Fruit fly (Drosophila melanogaster) whole organism, embryonic: ENCODE measurements around the gene pim.

Experiments
- B-H2 ChIP-seq: fragments of 200-800 bp; sonication (Bioruptor generic); optimal IDR thresholded peaks from 2 replicates; lab custom pipeline; 2018; ENCODE audit warnings: missing biosample characterization, mild to moderate bottlenecking, missing genetic modification characterization
- CG10267 ChIP-seq: fragments of 200-800 bp; sonication (Bioruptor generic); optimal IDR thresholded peaks from 2 replicates; lab custom pipeline; 2018; ENCODE audit warnings: missing biosample characterization, mild to moderate bottlenecking, missing genetic modification characterization, moderate library complexity
- CG10565 ChIP-seq: fragments of 200-800 bp; sonication (Bioruptor generic); optimal IDR thresholded peaks from 3 replicates; lab custom pipeline; 2016; ENCODE audit warnings: missing biosample characterization, mild to moderate bottlenecking, missing genetic modification characterization
- CG10979 ChIP-seq: fragments of 200-800 bp; sonication (Bioruptor generic); optimal IDR thresholded peaks from 2 replicates; lab custom pipeline; 2018; ENCODE audit warnings: missing biosample characterization, mild to moderate bottlenecking, missing genetic modification characterization, moderate library complexity
- CG12769 ChIP-seq: fragments of 200-800 bp; sonication (Bioruptor generic); optimal IDR thresholded peaks from 2 replicates; lab custom pipeline; 2019; ENCODE audit warnings: missing biosample characterization, mild to moderate bottlenecking, missing genetic modification characterization, moderate library complexity
- CG13287 ChIP-seq: fragments of 200-800 bp; sonication (Bioruptor generic); IDR thresholded peaks from 2 replicates; pipeline ENCODE4 v1.3.6; 2022; ENCODE audit warnings: missing biosample characterization, missing genetic modification characterization; ENCODE audit not compliant: partially characterized antibody
- CG13894 ChIP-seq: fragments of 200-800 bp; sonication (Bioruptor generic); optimal IDR thresholded peaks from 3 replicates; lab custom pipeline; 2018; ENCODE audit warnings: missing biosample characterization, mild to moderate bottlenecking, missing genetic modification characterization, moderate library complexity
- CG14710 ChIP-seq: fragments of 200-800 bp; sonication (Bioruptor generic); optimal IDR thresholded peaks from 3 replicates; lab custom pipeline; 2019; ENCODE audit warnings: missing biosample characterization, mild to moderate bottlenecking, missing genetic modification characterization, moderate library complexity
- CG15601 ChIP-seq: fragments of 200-800 bp; sonication (Bioruptor generic); optimal IDR thresholded peaks from 3 replicates; lab custom pipeline; 2019; ENCODE audit warnings: missing biosample characterization, mild to moderate bottlenecking, missing genetic modification characterization, moderate library complexity
- CG1602 ChIP-seq: fragments of 200-800 bp; sonication (Bioruptor generic); optimal IDR thresholded peaks from 3 replicates; lab custom pipeline; 2016; ENCODE audit warnings: missing biosample characterization, missing genetic modification characterization
- CG17829 ChIP-seq: fragments of 200-800 bp; optimal IDR thresholded peaks from 2 replicates; lab custom pipeline; 2019; ENCODE audit warnings: missing biosample characterization, mild to moderate bottlenecking, missing genetic modification characterization, moderate library complexity
- CG2129 ChIP-seq: fragments of 200-800 bp; sonication (Bioruptor generic); IDR thresholded peaks from 2 replicates; pipeline ENCODE4 v1.3.6; 2022; ENCODE audit warnings: missing biosample characterization, missing genetic modification characterization; ENCODE audit not compliant: partially characterized antibody
- CG2712 ChIP-seq: fragments of 200-800 bp; optimal IDR thresholded peaks from 3 replicates; lab custom pipeline; 2019; ENCODE audit warnings: missing biosample characterization, mild to moderate bottlenecking, missing genetic modification characterization, moderate library complexity
- CG30403 ChIP-seq: fragments of 200-800 bp; sonication (Bioruptor generic); optimal IDR thresholded peaks from 3 replicates; lab custom pipeline; 2016; ENCODE audit warnings: missing biosample characterization, missing genetic modification characterization
- CG31441 ChIP-seq: fragments of 200-800 bp; sonication (Bioruptor generic); IDR thresholded peaks from 2 replicates; pipeline ENCODE4 v1.3.6; 2022; ENCODE audit warnings: missing biosample characterization, missing genetic modification characterization
- CG34224 ChIP-seq: fragments of 200-800 bp; sonication (Bioruptor generic); IDR thresholded peaks from 3 replicates; pipeline ENCODE4 v1.3.6; 2022; ENCODE audit warnings: missing biosample characterization, missing genetic modification characterization; ENCODE audit not compliant: partially characterized antibody
- CG4328 ChIP-seq: fragments of 200-800 bp; sonication (Bioruptor generic); optimal IDR thresholded peaks from 3 replicates; lab custom pipeline; 2017; ENCODE audit warnings: missing biosample characterization, missing genetic modification reagents, missing genetic modification characterization
- CG8924 ChIP-seq: fragments of 200-800 bp; optimal IDR thresholded peaks from 3 replicates; lab custom pipeline; 2019; ENCODE audit warnings: missing biosample characterization, mild to moderate bottlenecking, missing genetic modification characterization, moderate library complexity
- CoRest ChIP-seq: fragments of 200-800 bp; sonication (Bioruptor generic); optimal IDR thresholded peaks from 3 replicates; lab custom pipeline; 2018; ENCODE audit warnings: missing biosample characterization, mild to moderate bottlenecking, missing genetic modification characterization, moderate library complexity
- D19A ChIP-seq: fragments of 200-800 bp; optimal IDR thresholded peaks from 3 replicates; lab custom pipeline; 2019; ENCODE audit warnings: missing biosample characterization, mild to moderate bottlenecking, missing genetic modification characterization, moderate library complexity
- Dp ChIP-seq: fragments of 200-800 bp; sonication (Bioruptor generic); optimal IDR thresholded peaks from 2 replicates; lab custom pipeline; 2018; ENCODE audit warnings: missing biosample characterization, mild to moderate bottlenecking, missing genetic modification characterization, moderate library complexity
- Dref ChIP-seq: fragments of 200-800 bp; sonication (Bioruptor generic); IDR thresholded peaks from 2 replicates; pipeline ENCODE4 v1.3.6; 2022; ENCODE audit warnings: missing biosample characterization, missing genetic modification characterization
- E2f2 ChIP-seq: fragments of 200-800 bp; sonication (Bioruptor generic); IDR thresholded peaks from 2 replicates; pipeline ENCODE4 v1.3.6; 2022; ENCODE audit warnings: missing biosample characterization, missing genetic modification characterization
- Elba2 ChIP-seq: fragments of 200-800 bp; sonication (Bioruptor generic); optimal IDR thresholded peaks from 3 replicates; lab custom pipeline; 2016; ENCODE audit warnings: missing biosample characterization, missing genetic modification characterization
- Ets65A ChIP-seq: fragments of 200-800 bp; sonication (Bioruptor generic); peaks from one replicate; lab custom pipeline; 2016; ENCODE audit warnings: missing biosample characterization, missing genetic modification characterization
- Fer3 ChIP-seq: fragments of 200-800 bp; sonication (Bioruptor generic); optimal IDR thresholded peaks from 2 replicates; lab custom pipeline; 2018; ENCODE audit warnings: missing biosample characterization, mild to moderate bottlenecking, missing genetic modification characterization, moderate library complexity
- GATAe ChIP-seq: fragments of 200-800 bp; sonication (Bioruptor generic); conservative IDR thresholded peaks from 2 replicates; pipeline ENCODE4 v1.3.6; 2022; ENCODE audit warnings: missing biosample characterization, missing genetic modification characterization
- Nf-YC ChIP-seq: fragments of 200-800 bp; optimal IDR thresholded peaks from 3 replicates; lab custom pipeline; 2019; ENCODE audit warnings: missing biosample characterization, mild to moderate bottlenecking, missing genetic modification characterization, moderate library complexity
- Oaz ChIP-seq: fragments of 200-800 bp; sonication (Bioruptor generic); IDR thresholded peaks from 2 replicates; pipeline ENCODE4 v1.3.6; 2022; ENCODE audit warnings: missing biosample characterization, missing genetic modification characterization
- Rx ChIP-seq: fragments of 200-800 bp; sonication (Bioruptor generic); IDR thresholded peaks from 2 replicates; pipeline ENCODE4 v1.3.6; 2022; ENCODE audit warnings: missing biosample characterization, missing genetic modification characterization
- Sox100B ChIP-seq: fragments of 200-800 bp; sonication (Bioruptor generic); optimal IDR thresholded peaks from 3 replicates; lab custom pipeline; 2018; ENCODE audit warnings: missing biosample characterization, mild to moderate bottlenecking, missing genetic modification characterization
- abd-A ChIP-seq: fragments of 200-800 bp; sonication (Bioruptor generic); optimal IDR thresholded peaks from 3 replicates; lab custom pipeline; 2019; ENCODE audit warnings: missing biosample characterization, mild to moderate bottlenecking, missing genetic modification characterization, moderate library complexity
- amos ChIP-seq: fragments of 200-800 bp; sonication (Bioruptor generic); IDR thresholded peaks from 2 replicates; pipeline ENCODE4 v1.3.6; 2022; ENCODE audit warnings: missing biosample characterization, missing genetic modification characterization; ENCODE audit not compliant: partially characterized antibody
- bbx ChIP-seq: fragments of 200-800 bp; sonication (Bioruptor generic); IDR thresholded peaks from 2 replicates; pipeline ENCODE4 v1.3.6; 2022; ENCODE audit warnings: missing biosample characterization, missing genetic modification characterization; ENCODE audit not compliant: partially characterized antibody
- btn ChIP-seq: fragments of 200-800 bp; sonication (Bioruptor generic); optimal IDR thresholded peaks from 2 replicates; lab custom pipeline; 2016; ENCODE audit warnings: missing biosample characterization, missing genetic modification characterization
- cas ChIP-seq: fragments of 200-800 bp; sonication (Bioruptor generic); IDR thresholded peaks from 2 replicates; pipeline ENCODE4 v1.3.6; 2022; ENCODE audit warnings: missing biosample characterization, missing genetic modification characterization
- chm ChIP-seq: fragments of 200-800 bp; sonication (Bioruptor generic); IDR thresholded peaks from 2 replicates; pipeline ENCODE4 v1.3.6; 2022; ENCODE audit warnings: missing biosample characterization, missing genetic modification characterization
- esg ChIP-seq: fragments of 200-800 bp; sonication (Bioruptor generic); conservative IDR thresholded peaks from 2 replicates; pipeline ENCODE4 v1.3.6; 2022; ENCODE audit warnings: missing biosample characterization, missing genetic modification characterization
- fd3F ChIP-seq: fragments of 200-800 bp; sonication (Bioruptor generic); optimal IDR thresholded peaks from 2 replicates; lab custom pipeline; 2018; ENCODE audit warnings: missing biosample characterization, mild to moderate bottlenecking, missing genetic modification characterization, moderate library complexity
- grn ChIP-seq: fragments of 200-800 bp; sonication (Bioruptor generic); optimal IDR thresholded peaks from 3 replicates; lab custom pipeline; 2017; ENCODE audit warnings: missing biosample characterization, missing genetic modification characterization
- phol ChIP-seq: fragments of 200-800 bp; sonication (Bioruptor generic); optimal IDR thresholded peaks from 3 replicates; lab custom pipeline; 2018; ENCODE audit warnings: missing biosample characterization, mild to moderate bottlenecking, missing genetic modification characterization, moderate library complexity
- pzg ChIP-seq: fragments of 200-800 bp; sonication (Bioruptor generic); optimal IDR thresholded peaks from 3 replicates; lab custom pipeline; 2018; ENCODE audit warnings: missing biosample characterization, mild to moderate bottlenecking, missing genetic modification characterization, moderate library complexity
- slou ChIP-seq: fragments of 200-800 bp; sonication (Bioruptor generic); optimal IDR thresholded peaks from 3 replicates; lab custom pipeline; 2016; ENCODE audit warnings: missing biosample characterization, missing genetic modification characterization
- ssp ChIP-seq: fragments of 200-800 bp; sonication (Bioruptor generic); IDR thresholded peaks from 2 replicates; pipeline ENCODE4 v1.3.6; 2022; ENCODE audit warnings: missing biosample characterization, missing genetic modification characterization
- tap ChIP-seq: fragments of 200-800 bp; optimal IDR thresholded peaks from 3 replicates; lab custom pipeline; 2019; ENCODE audit warnings: missing biosample characterization, mild to moderate bottlenecking, missing genetic modification characterization, moderate library complexity
- trh ChIP-seq: fragments of 200-800 bp; sonication (Bioruptor generic); optimal IDR thresholded peaks from 2 replicates; lab custom pipeline; 2016; ENCODE audit warnings: missing biosample characterization, missing genetic modification characterization
- twi ChIP-seq: fragments of 200-800 bp; optimal IDR thresholded peaks from 2 replicates; lab custom pipeline; 2019; ENCODE audit warnings: missing biosample characterization, mild to moderate bottlenecking, missing genetic modification characterization, moderate library complexity
- vvl ChIP-seq: fragments of 200-800 bp; sonication (Bioruptor generic); IDR thresholded peaks from 2 replicates; pipeline ENCODE4 v1.3.6; 2022; ENCODE audit warnings: missing biosample characterization, missing genetic modification characterization
- zfh2 ChIP-seq: fragments of 200-800 bp; sonication (Bioruptor generic); optimal IDR thresholded peaks from 2 replicates; lab custom pipeline; 2016; ENCODE audit warnings: missing biosample characterization, missing genetic modification characterization

The pim gene

DNA sequence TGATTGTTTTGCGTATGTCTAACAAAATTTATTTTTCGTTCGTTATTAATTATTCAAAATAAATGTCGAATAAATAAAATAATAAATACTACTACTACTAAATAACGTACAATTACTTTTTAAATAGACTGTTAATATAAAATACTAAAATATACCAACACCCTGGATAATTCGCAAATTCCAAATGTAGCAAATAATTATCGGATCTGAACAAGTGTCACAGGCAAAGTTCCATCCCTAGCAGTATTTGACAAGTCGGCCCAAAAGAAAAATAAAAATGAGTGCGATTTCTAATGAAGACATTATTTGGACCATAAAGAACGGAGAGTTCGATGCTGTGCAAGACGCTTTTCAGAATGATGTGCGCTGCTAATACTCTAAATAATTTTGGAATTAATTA, 21.4 kb upstream of the pim start, which contains the start of gene CG31715 (continued):
- TF ChIP-seq abd-A (tag; lab: Kevin White, UChicago) (no peak), CG13287 (GFP tag; lab: Robert Waterston, UW) (peak; percentile 63), esg (0 out of 2 replicates have a peak, but pooled peaks have one; percentile 11), CG17829 (tag; lab: Kevin White, UChicago) (peak; percentile 16), btn (no peak), amos (GFP tag; lab: Robert Waterston, UW) (peak; percentile 60; the same call in 1 of the 2 replicates), CG10979 (tag; lab: Kevin White, UChicago) (peak; percentile 4), CG30403 (GFP tag; lab: Kevin White, UChicago) (peak; percentile 16), CG31441 (GFP tag; lab: Robert Waterston, UW) (peak; percentile 16; the same call in 1 of the 2 replicates), Rx (GFP tag; lab: Robert Waterston, UW) (no peak), CG10565 (GFP tag; lab: Kevin White, UChicago) (no peak), trh (GFP tag; lab: Kevin White, UChicago) (no peak), Sox100B (peak; percentile 18), Ets65A (GFP tag; lab: Kevin White, UChicago) (peak; percentile 51), Dref (GFP tag; lab: Robert Waterston, UW) (peak; percentile 57), B-H2 (GFP tag; lab: Kevin White, UChicago) (peak; percentile 19), CG8924 (tag; lab: Kevin White, UChicago) (peak; percentile 39), CG13894 (tag; lab: Kevin White, UChicago) (peak; percentile 27)

DNA sequence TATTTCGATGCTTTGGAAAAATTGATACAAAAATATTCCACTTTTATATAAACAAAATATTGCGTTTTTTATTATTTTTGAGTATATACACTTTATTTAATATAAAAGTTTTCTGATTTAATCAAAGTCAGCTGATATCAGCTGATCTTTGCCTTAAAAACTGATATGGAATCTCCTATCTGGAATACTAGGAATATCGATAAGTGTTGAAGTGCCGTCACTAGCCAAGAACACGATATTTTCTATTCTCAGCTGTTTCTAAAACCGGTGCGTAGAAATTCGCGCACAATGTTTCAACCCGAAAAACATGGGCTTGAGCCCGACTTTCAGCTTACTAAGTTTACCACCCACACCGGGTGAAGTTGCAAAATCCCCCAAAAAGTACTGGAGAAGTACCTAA, 20.3 kb upstream of the pim start, which contains the start of gene Sps2:
Gene Sps2, plus strand, starts transcription at position 124 of the 400 bp plus-strand sequence.
- TF ChIP-seq CG12769 (tag; lab: Kevin White, UChicago) (no peak), zfh2 (GFP tag; lab: Kevin White, UChicago) (no peak), GATAe (peak; percentile 27; the same call in 1 of the 2 replicates), cas (GFP tag; lab: Robert Waterston, UW) (no peak), CG2129 (GFP tag; lab: Robert Waterston, UW) (peak; percentile 70), Elba2 (GFP tag; lab: Kevin White, UChicago) (peak; percentile 23), CoRest (tag; lab: Kevin White, UChicago) (no peak), bbx (GFP tag; lab: Robert Waterston, UW) (peak; percentile 78), Dp (peak; percentile 18), CG1602 (GFP tag; lab: Kevin White, UChicago) (no peak), Nf-YC (tag; lab: Kevin White, UChicago) (peak; percentile 25), ssp (GFP tag; lab: Robert Waterston, UW) (peak; percentile 17; the same call in 1 of the 2 replicates), Fer3 (tag; lab: Kevin White, UChicago) (no peak), phol (tag; lab: Kevin White, UChicago) (peak; percentile 42), chm (GFP tag; lab: Robert Waterston, UW) (no peak), vvl (GFP tag; lab: Robert Waterston, UW) (peak; percentile 35), tap (tag; lab: Kevin White, UChicago) (no peak), CG2712 (tag; lab: Kevin White, UChicago) (peak; percentile 45), CG15601 (tag; lab: Kevin White, UChicago) (peak; percentile 30), Oaz (GFP tag; lab: Robert Waterston, UW) (no peak), slou (GFP tag; lab: Kevin White, UChicago) (no peak), pzg (GFP tag; lab: Kevin White, UChicago) (peak; percentile 54), CG13287 (GFP tag; lab: Robert Waterston, UW) (peak; percentile 85), fd3F (GFP tag; lab: Kevin White, UChicago) (no peak), CG34224 (GFP tag; lab: Robert Waterston, UW) (peak; percentile 80), E2f2 (GFP tag; lab: Robert Waterston, UW) (peak; percentile 46; the same call in 1 of the 2 replicates), twi (tag; lab: Kevin White, UChicago) (no peak), grn (GFP tag; lab: Kevin White, UChicago) (peak; percentile 94), D19A (tag; lab: Kevin White, UChicago) (peak; percentile 16), CG14710 (tag; lab: Kevin White, UChicago) (peak; percentile 45), CG4328 (GFP tag; lab: Kevin White, UChicago) (no peak), CG10267 (peak; percentile 19)
